Fruit fly (Drosophila melanogaster): Measurements from ENCODE around the gene PGS1.

DNA sequence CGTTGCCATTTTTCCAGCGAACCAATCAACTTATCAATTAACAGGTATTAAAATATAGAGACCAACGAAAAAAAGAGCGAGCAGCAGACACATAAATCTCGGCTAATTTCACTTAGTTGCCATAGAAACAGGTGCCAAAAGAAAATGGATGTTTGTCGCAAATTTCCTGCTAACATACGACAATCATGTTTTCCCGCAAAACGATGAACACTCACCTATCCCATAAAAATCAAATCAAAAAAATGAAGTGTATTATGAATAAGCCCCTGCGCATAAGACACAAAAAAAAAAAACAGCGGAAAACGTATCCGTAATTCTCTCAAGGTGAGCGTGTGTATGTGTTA, 4.0 kb downstream of the PGS1 start:
- no peak for TF ChIP-seq Ets97D (GFP tag; optimal IDR thresholded peaks at IDR 0.05)
- TF ChIP-seq ash1 (GFP tag; optimal IDR thresholded peaks at IDR 0.05): no peak
- TF ChIP-seq CG16779 (GFP tag; IDR thresholded peaks at IDR 0.05): no peak
- no peak for TF ChIP-seq ase (GFP tag; IDR thresholded peaks at IDR 0.05)
- TF ChIP-seq h (optimal IDR thresholded peaks at IDR 0.05): no peak
- TF ChIP-seq Nf-YA (GFP tag; IDR thresholded peaks at IDR 0.05): no peak
- TF ChIP-seq CG8924 (tag; optimal IDR thresholded peaks at IDR 0.05): no peak
- TF ChIP-seq p53 (GFP tag; optimal IDR thresholded peaks at IDR 0.05): no peak
- TF ChIP-seq CG16863 (GFP tag; optimal IDR thresholded peaks at IDR 0.05): no peak
- TF ChIP-seq Side (GFP tag; optimal IDR thresholded peaks at IDR 0.05): no peak
- TF ChIP-seq CG15601 (tag; optimal IDR thresholded peaks at IDR 0.05): no peak
- TF ChIP-seq ab (GFP tag; optimal IDR thresholded peaks at IDR 0.05): no peak
- no peak for TF ChIP-seq Hsf (GFP tag; optimal IDR thresholded peaks at IDR 0.05)
- no peak for TF ChIP-seq CG34224 (GFP tag; IDR thresholded peaks at IDR 0.05; ENCODE audit: partially characterized antibody)
